Worm (Caenorhabditis elegans): ENCODE results near the gene F52H2.1.

F52H2.1 gene

ce11 chrX:2526078-2526477 is 46.8 kb upstream of the F52H2.1 start (continued):
- TF ChIP-seq B0261.1 (tag; optimal IDR thresholded peaks at IDR 0.05) (peak; percentile 69), nfya-2 (GFP tag; IDR thresholded peaks at IDR 0.05) (no peak), ztf-3 (GFP tag; optimal IDR thresholded peaks at IDR 0.05) (no peak), dpff-1 (tag; optimal IDR thresholded peaks at IDR 0.05) (no peak), mxl-1 (tag; optimal IDR thresholded peaks at IDR 0.05) (peak; percentile 29), ztf-18 (tag; optimal IDR thresholded peaks at IDR 0.05) (peak; percentile 45), B0019.2 (GFP tag; conservative IDR thresholded peaks at IDR 0.05) (no peak), bed-2 (GFP tag; IDR thresholded peaks at IDR 0.05) (no peak), madf-3 (GFP tag; IDR thresholded peaks at IDR 0.05) (no peak), Y53G8AR.9 (GFP tag; conservative IDR thresholded peaks at IDR 0.05) (no peak), sptf-2 (GFP tag; optimal IDR thresholded peaks at IDR 0.05) (no peak), ama-1 (optimal IDR thresholded peaks at IDR 0.05) (no peak), ama-1 (GFP tag; optimal IDR thresholded peaks at IDR 0.05) (peak in 1 of 2 experiments; percentile 39), zfh-2 (GFP tag; conservative IDR thresholded peaks at IDR 0.05) (no peak), ztf-26 (tag; optimal IDR thresholded peaks at IDR 0.05) (no peak), K12H6.12 (tag; optimal IDR thresholded peaks at IDR 0.05) (no peak), B0035.1 (tag; optimal IDR thresholded peaks at IDR 0.05) (no peak), rcor-1 (GFP tag; IDR thresholded peaks at IDR 0.05) (no peak), dpl-1 (GFP tag; optimal IDR thresholded peaks at IDR 0.05) (no peak), K11D2.4 (GFP tag; IDR thresholded peaks at IDR 0.05) (no peak), somi-1 (GFP tag; optimal IDR thresholded peaks at IDR 0.05) (no peak), nhr-179 (tag; optimal IDR thresholded peaks at IDR 0.05) (no peak), egl-18 (GFP tag; IDR thresholded peaks at IDR 0.05) (no peak), sdz-38 (tag; optimal IDR thresholded peaks at IDR 0.05) (no peak), lin-40 (tag; optimal IDR thresholded peaks at IDR 0.05) (no peak), fkh-3 (tag; optimal IDR thresholded peaks at IDR 0.05) (no peak), ztf-28 (GFP tag; IDR thresholded peaks at IDR 0.05) (no peak), tlf-1 (GFP tag; optimal IDR thresholded peaks at IDR 0.05) (no peak), nfyb-1 (GFP tag; IDR thresholded peaks at IDR 0.05) (no peak), nhr-27 (tag; optimal IDR thresholded peaks at IDR 0.05) (no peak), Y67H2A.10 (GFP tag; conservative IDR thresholded peaks at IDR 0.05) (no peak), egl-44 (GFP tag; IDR thresholded peaks at IDR 0.05) (no peak), D2030.7 (GFP tag; IDR thresholded peaks at IDR 0.05) (peak; percentile 72), C06A6.2 (GFP tag; conservative IDR thresholded peaks at IDR 0.05) (no peak), lsy-27 (tag; optimal IDR thresholded peaks at IDR 0.05; ENCODE audit: borderline replicate concordance, insufficient read depth) (no peak), mcd-1 (GFP tag; IDR thresholded peaks at IDR 0.05) (no peak)

- no peak for TF ChIP-seq snpc-4 (GFP tag; optimal IDR thresholded peaks at IDR 0.05)
- TF ChIP-seq snpc-4 (tag; optimal IDR thresholded peaks at IDR 0.05): no peak
- TF ChIP-seq cebp-1 (GFP tag; IDR thresholded peaks at IDR 0.05): no peak
- TF ChIP-seq cebp-1 (tag; optimal IDR thresholded peaks at IDR 0.05): no peak
- TF ChIP-seq unc-130 (GFP tag; optimal IDR thresholded peaks at IDR 0.05): no peak
- TF ChIP-seq aptf-3 (GFP tag; IDR thresholded peaks at IDR 0.05): no peak
- no peak for TF ChIP-seq nhr-27 (tag; optimal IDR thresholded peaks at IDR 0.05)
- TF ChIP-seq ceh-58 (GFP tag; IDR thresholded peaks at IDR 0.05): no peak
- no peak for TF ChIP-seq T26A5.8 (tag; optimal IDR thresholded peaks at IDR 0.05)
- TF ChIP-seq nhr-90 (tag; optimal IDR thresholded peaks at IDR 0.05): no peak
- TF ChIP-seq ztf-22 (GFP tag; optimal IDR thresholded peaks at IDR 0.05): no peak
- no peak for TF ChIP-seq B0019.2 (GFP tag; conservative IDR thresholded peaks at IDR 0.05)
- TF ChIP-seq F22D6.2 (tag; optimal IDR thresholded peaks at IDR 0.05): no peak
- TF ChIP-seq C06A6.2 (GFP tag; conservative IDR thresholded peaks at IDR 0.05): no peak
- TF ChIP-seq F37B4.10 (GFP tag; IDR thresholded peaks at IDR 0.05): no peak
- no peak for TF ChIP-seq pha-4 (tag; optimal IDR thresholded peaks at IDR 0.05)
- TF ChIP-seq Y95B8A.8 (GFP tag; IDR thresholded peaks at IDR 0.05): no peak
- no peak for TF ChIP-seq snpc-3.4 (tag; optimal IDR thresholded peaks at IDR 0.05)
- no peak for TF ChIP-seq C17E4.6 (GFP tag; IDR thresholded peaks at IDR 0.05)
- no peak for TF ChIP-seq F57A8.1 (GFP tag; optimal IDR thresholded peaks at IDR 0.05)
These were observed 45.7 kb upstream of the F52H2.1 start for ce11 chrX:2527194-2527593.
